Worm (Caenorhabditis elegans) whole organism, early embryonic: ENCODE results near the gene C28D4.7.

Experiments
- F13C5.2 ChIP-seq: sonication (generic microtip); optimal IDR thresholded peaks from 2 replicates; lab custom pipeline; 2017; ENCODE audit warnings: mild to moderate bottlenecking, missing genetic modification characterization, inconsistent platforms, missing compliant biosample characterization
- ama-1 ChIP-seq: fragments of 150-350 bp; optimal IDR thresholded peaks from 2 replicates; lab custom pipeline; 2014
- flt-1 ChIP-seq: fragments of 200-800 bp; sonication (Bioruptor generic); IDR thresholded peaks from 2 replicates; pipeline ENCODE4 v1.3.6; 2022; ENCODE audit warnings: missing genetic modification characterization, missing compliant biosample characterization
- hmbx-1 ChIP-seq: sonication (generic microtip); optimal IDR thresholded peaks from 2 replicates; lab custom pipeline; 2016; ENCODE audit warnings: mild to moderate bottlenecking, missing genetic modification characterization, missing compliant biosample characterization
- pes-1 ChIP-seq: fragments of 200-800 bp; sonication (Bioruptor generic); IDR thresholded peaks from 2 replicates; pipeline ENCODE4 v1.3.6; 2022; ENCODE audit warnings: missing genetic modification reagents, missing genetic modification characterization, missing compliant biosample characterization
- tbx-11 ChIP-seq: fragments of 200-800 bp; sonication (Bioruptor generic); IDR thresholded peaks from 2 replicates; pipeline ENCODE4 v1.3.6; 2022; ENCODE audit warnings: missing genetic modification characterization, missing compliant biosample characterization
- tbx-37 ChIP-seq: fragments of 200-800 bp; sonication (Bioruptor generic); conservative IDR thresholded peaks from 2 replicates; pipeline ENCODE4 v1.3.6; 2022; ENCODE audit warnings: missing genetic modification reagents, missing genetic modification characterization, missing compliant biosample characterization

ce11 chrIV:9737204-9737790 lies 5.7 kb downstream of the C28D4.7 start, which contains the start of gene cka-1:
- TF ChIP-seq pes-1 (GFP tag; lab: Robert Waterston, UW) (no peak), flt-1 (GFP tag; lab: Robert Waterston, UW) (no peak), hmbx-1 (tag; lab: Kevin White, UChicago) (no peak), ama-1 (lab: Kevin White, UChicago) (no peak), F13C5.2 (tag; lab: Kevin White, UChicago) (no peak), tbx-37 (GFP tag; lab: Robert Waterston, UW) (no peak), tbx-11 (GFP tag; lab: Robert Waterston, UW) (no peak)
